Fruit fly (Drosophila melanogaster) whole organism, embryonic: ENCODE data around the gene CG10993.

Source experiments
- B-H2 ChIP-seq: fragments of 200-800 bp; sonication (Bioruptor generic); optimal IDR thresholded peaks from 2 replicates; lab custom pipeline; 2018; ENCODE audit warnings: missing biosample characterization, mild to moderate bottlenecking, missing genetic modification characterization
- ash1 ChIP-seq: fragments of 200-800 bp; sonication (Bioruptor generic); optimal IDR thresholded peaks from 2 replicates; lab custom pipeline; 2018; ENCODE audit warnings: missing biosample characterization, mild to moderate bottlenecking, missing genetic modification characterization
- gem ChIP-seq: fragments of 200-800 bp; sonication (Bioruptor generic); optimal IDR thresholded peaks from 2 replicates; lab custom pipeline; 2019; ENCODE audit warnings: missing biosample characterization, mild to moderate bottlenecking, missing genetic modification characterization, moderate library complexity

dm6 chrX:13786037-13786667, 4.8 kb downstream of the CG10993 start:
- no peak for TF ChIP-seq ash1
- TF ChIP-seq B-H2 = no peak
- TF ChIP-seq gem (tag; lab: Kevin White, UChicago) = no peak
